Worm (Caenorhabditis elegans) whole organism, midembryonic: Measurements from ENCODE around the gene R09A8.2.

ENCODE experiments used
- T22C8.4 ChIP-seq: fragments of 200-800 bp; sonication (Bioruptor generic); IDR thresholded peaks from 2 replicates; pipeline ENCODE4 v1.3.6; 2022; ENCODE audit warnings: missing genetic modification characterization, missing compliant biosample characterization
- cog-1 ChIP-seq: sonication (generic microtip); optimal IDR thresholded peaks from 2 replicates; lab custom pipeline; 2016; ENCODE audit warnings: missing genetic modification characterization, missing compliant biosample characterization
- flt-1 ChIP-seq: fragments of 200-800 bp; sonication (Bioruptor generic); IDR thresholded peaks from 2 replicates; pipeline ENCODE4 v1.3.6; 2022; ENCODE audit warnings: missing genetic modification characterization, missing compliant biosample characterization
- klf-2 ChIP-seq: fragments of 200-800 bp; sonication (Bioruptor generic); conservative IDR thresholded peaks from 2 replicates; pipeline ENCODE4 v1.3.6; 2022; ENCODE audit warnings: missing genetic modification reagents, missing genetic modification characterization, missing compliant biosample characterization
- med-1 ChIP-seq: sonication (generic microtip); optimal IDR thresholded peaks from 2 replicates; lab custom pipeline; 2017; ENCODE audit warnings: missing genetic modification characterization, mild to moderate bottlenecking, missing compliant biosample characterization, antibody characterized with exemption, missing genetic modification reagents; ENCODE audit not compliant: insufficient read depth
- ref-1 ChIP-seq: fragments of 200-800 bp; sonication (Bioruptor generic); conservative IDR thresholded peaks from 2 replicates; pipeline ENCODE4 v1.3.6; 2022; ENCODE audit warnings: missing genetic modification reagents, missing genetic modification characterization, missing compliant biosample characterization
- tab-1 ChIP-seq: fragments of 200-800 bp; sonication (Bioruptor generic); IDR thresholded peaks from 2 replicates; pipeline ENCODE4 v1.3.6; 2022; ENCODE audit warnings: missing genetic modification characterization, missing compliant biosample characterization
- ztf-23 ChIP-seq: fragments of 200-800 bp; sonication (Bioruptor generic); IDR thresholded peaks from 2 replicates; pipeline ENCODE4 v1.3.6; 2022; ENCODE audit warnings: missing genetic modification reagents, missing genetic modification characterization, missing compliant biosample characterization
- ztf-29 ChIP-seq: fragments of 200-800 bp; sonication (Bioruptor generic); IDR thresholded peaks from 2 replicates; pipeline ENCODE4 v1.3.6; 2022; ENCODE audit warnings: missing genetic modification reagents, missing genetic modification characterization, missing compliant biosample characterization

Gene R09A8.2

DNA sequence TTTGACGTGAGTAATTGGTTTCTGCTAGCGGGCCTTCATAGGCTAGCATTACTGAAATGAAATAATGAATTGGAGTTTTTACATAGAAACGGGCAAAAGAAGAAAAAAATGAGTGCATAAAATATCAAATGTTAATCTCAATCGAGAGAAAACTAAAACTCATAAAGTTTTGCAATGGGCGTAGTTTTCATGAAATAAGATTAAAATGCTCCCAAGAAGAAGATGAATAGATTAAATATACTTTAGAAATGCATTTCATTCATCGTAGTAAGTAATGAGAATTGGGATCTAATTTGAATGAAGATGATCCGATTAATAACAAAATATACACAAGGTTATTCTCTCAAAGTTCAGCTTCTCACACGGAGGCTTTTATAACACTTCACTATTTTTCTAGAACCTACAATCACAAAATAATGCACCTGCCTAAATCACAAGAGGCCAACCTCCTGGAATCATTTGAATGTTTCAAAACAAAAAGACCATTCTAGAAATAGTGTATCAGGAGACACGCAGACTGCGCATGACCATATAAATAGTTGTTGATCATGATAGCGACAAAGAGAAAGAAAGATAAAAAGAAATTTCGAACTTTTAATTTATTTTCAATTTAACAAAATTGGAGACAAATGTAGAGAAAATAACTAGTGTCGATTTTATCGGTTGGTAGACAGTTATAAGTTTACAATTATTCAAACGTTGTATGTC is 48.7 kb downstream of the R09A8.2 start, which contains the start of gene nhr-17:
TSS of gene nhr-17 (minus strand) at position 51 of the 708 bp plus-strand sequence.
- TF ChIP-seq med-1 (GFP tag; lab: Kevin White, UChicago) (no peak), ztf-29 (no peak), tab-1 (GFP tag; lab: Robert Waterston, UW) (no peak), flt-1 (GFP tag; lab: Robert Waterston, UW) (no peak), ztf-23 (GFP tag; lab: Robert Waterston, UW) (no peak), ref-1 (GFP tag; lab: Robert Waterston, UW) (no peak), cog-1 (tag; lab: Kevin White, UChicago) (no peak), T22C8.4 (no peak), klf-2 (no peak)

ce11 chrX:12668941-12669501 is 49.8 kb downstream of the R09A8.2 start:
- no peak for TF ChIP-seq flt-1 (GFP tag; lab: Robert Waterston, UW)
- TF ChIP-seq tab-1 (GFP tag; lab: Robert Waterston, UW): no peak
- TF ChIP-seq ref-1 (GFP tag; lab: Robert Waterston, UW): no peak
- TF ChIP-seq ztf-29: no peak
- no peak for TF ChIP-seq cog-1 (tag; lab: Kevin White, UChicago)
- no peak for TF ChIP-seq klf-2
- no peak for TF ChIP-seq T22C8.4
- no peak for TF ChIP-seq ztf-23 (GFP tag; lab: Robert Waterston, UW)
- no peak for TF ChIP-seq med-1 (GFP tag; lab: Kevin White, UChicago)

- TF ChIP-seq klf-2 (no peak), cog-1 (tag; lab: Kevin White, UChicago) (peak; percentile 69), flt-1 (GFP tag; lab: Robert Waterston, UW) (peak; percentile 62), tab-1 (GFP tag; lab: Robert Waterston, UW) (no peak), ztf-29 (no peak), T22C8.4 (no peak), med-1 (GFP tag; lab: Kevin White, UChicago) (no peak)
These were observed 51.1 kb downstream of the R09A8.2 start for ce11 chrX:12670385-12670784.

DNA sequence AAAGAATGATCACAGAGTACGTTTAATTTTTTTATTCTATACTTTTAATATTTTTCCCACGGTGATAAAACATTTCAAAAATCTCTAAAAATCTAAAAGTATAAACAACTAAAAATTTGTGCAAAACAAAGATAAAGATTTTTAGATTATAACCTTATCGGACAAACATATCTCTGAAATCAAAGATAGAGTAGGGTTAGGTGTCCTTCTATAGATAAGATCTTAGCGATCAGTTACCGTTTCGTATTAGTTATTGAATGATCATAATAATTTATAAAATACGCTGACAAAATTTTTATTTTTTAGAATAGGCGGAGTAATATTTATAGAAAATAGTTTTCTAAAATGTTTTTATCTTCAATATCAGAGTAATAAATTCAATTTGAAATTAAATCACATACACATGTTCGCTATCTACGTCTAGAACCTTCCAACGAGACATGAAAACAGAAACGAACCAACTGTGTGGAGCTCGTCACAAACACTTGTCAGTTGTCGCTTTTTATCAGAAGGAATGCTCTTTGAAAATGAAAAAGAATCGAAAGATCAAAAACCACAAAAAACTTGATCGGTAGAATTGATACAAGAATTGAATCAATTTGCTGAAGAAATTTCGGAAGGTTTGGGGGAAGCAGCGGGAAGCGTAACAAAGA is 52.5 kb downstream of the R09A8.2 start:
- TF ChIP-seq T22C8.4 (no peak), ztf-29 (no peak)
